Worm (Caenorhabditis elegans): ENCODE results near the gene elo-4.

DNA sequence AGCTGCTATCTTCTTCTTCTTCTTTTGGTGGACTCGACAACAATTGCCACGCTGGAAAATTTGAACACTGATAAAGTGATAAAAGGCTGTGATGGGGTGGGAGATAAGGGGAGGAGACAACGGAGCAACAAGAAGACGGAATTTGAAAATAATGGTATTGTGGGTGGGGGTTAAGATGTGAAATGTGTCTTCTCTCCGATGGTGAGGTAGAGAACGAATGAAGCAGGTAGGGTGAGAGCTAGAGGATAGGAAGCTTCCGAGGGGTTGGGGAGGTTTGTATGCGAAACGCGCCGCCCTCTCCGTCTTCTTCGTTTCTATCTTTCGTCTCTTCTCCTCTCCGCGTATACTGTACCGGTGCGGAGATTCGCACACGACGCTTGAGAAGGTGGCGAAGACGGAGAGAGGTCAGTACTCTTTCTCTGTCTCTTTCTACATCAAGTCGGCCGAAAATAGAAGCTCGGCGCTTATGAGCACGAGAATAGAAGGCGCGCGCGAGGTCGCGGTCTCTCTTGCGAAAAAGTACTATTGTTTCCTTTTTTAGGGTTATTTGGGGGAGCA, 21.4 kb upstream of the elo-4 start, which contains the start of gene chtb-1:
- TF ChIP-seq lir-1 (GFP tag; conservative IDR thresholded peaks at IDR 0.05) (no peak), bed-1 (GFP tag; IDR thresholded peaks at IDR 0.05) (no peak), unc-62 (GFP tag; optimal IDR thresholded peaks at IDR 0.05) (no peak), efl-1 (GFP tag; optimal IDR thresholded peaks at IDR 0.05) (no peak), cebp-2 (GFP tag; IDR thresholded peaks at IDR 0.05) (no peak)

Data from whole organism, young adult.